Fruit fly (Drosophila melanogaster): Measurements from ENCODE around the gene da.

DNA sequence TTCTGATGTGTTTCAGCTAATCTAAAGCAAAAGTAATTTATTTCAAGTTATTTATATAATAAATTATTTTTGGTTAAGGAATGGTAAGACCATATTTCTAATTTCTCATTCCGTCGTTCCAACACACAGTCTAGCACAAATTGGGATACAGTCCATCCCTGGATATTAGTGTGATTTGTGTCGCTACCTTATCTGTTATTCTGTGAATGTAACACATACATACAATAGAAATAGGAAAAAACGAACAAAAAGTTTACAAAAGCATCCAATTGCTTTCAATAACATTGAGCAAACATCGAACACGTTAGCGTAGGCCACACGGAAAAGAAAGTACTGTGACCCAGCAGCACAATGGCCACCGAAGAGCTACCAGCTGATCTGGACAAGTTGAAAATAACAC is 21.4 kb upstream of the da start, which contains the start of gene CG5056:
- TF ChIP-seq CG4496 (GFP tag; IDR thresholded peaks at IDR 0.05) (no peak), Ets98B (GFP tag; IDR thresholded peaks at IDR 0.05) (peak; percentile 29; the same call in 1 of the 2 replicates), CG34367 (tag; optimal IDR thresholded peaks at IDR 0.05) (peak; percentile 32), fd96Ca (GFP tag; IDR thresholded peaks at IDR 0.05) (no peak), EcR (GFP tag; optimal IDR thresholded peaks at IDR 0.05) (no peak), CG10348 (GFP tag; IDR thresholded peaks at IDR 0.05) (no peak), CG13204 (GFP tag; optimal IDR thresholded peaks at IDR 0.05) (no peak), CG14655 (GFP tag; optimal IDR thresholded peaks at IDR 0.05) (no peak), Pif1B (GFP tag; optimal IDR thresholded peaks at IDR 0.05) (no peak), CG9948 (tag; optimal IDR thresholded peaks at IDR 0.05) (peak; percentile 30), CG15710 (tag; optimal IDR thresholded peaks at IDR 0.05) (peak; percentile 40), CG8301 (tag; optimal IDR thresholded peaks at IDR 0.05) (no peak), D1 (tag; optimal IDR thresholded peaks at IDR 0.05) (no peak)
